Worm (Caenorhabditis elegans) whole organism, L1 larva: ENCODE measurements around the gene C18E9.9.

Experiments
- pax-3 ChIP-seq: fragments of 200-800 bp; sonication (Bioruptor generic); optimal IDR thresholded peaks from 2 replicates; lab custom pipeline; 2018; ENCODE audit warnings: mild to moderate bottlenecking, missing genetic modification characterization, moderate library complexity, missing compliant biosample characterization
- snu-23 ChIP-seq: sonication (generic microtip); optimal IDR thresholded peaks from 2 replicates; lab custom pipeline; 2016; ENCODE audit warnings: missing genetic modification characterization, missing compliant biosample characterization

- TF ChIP-seq pax-3 (tag; lab: Kevin White, UChicago) = no peak
- no peak for TF ChIP-seq snu-23 (GFP tag; lab: Kevin White, UChicago)
Measured at ce11 chrII:8989444-8989843, at the start of gene C18E9.9.
